Worm (Caenorhabditis elegans): ENCODE results near the gene Y37D8A.5.
A peak's percentile ranks its signal among the peaks of the same experiment; 100 is the strongest.

Y37D8A.5 gene

DNA sequence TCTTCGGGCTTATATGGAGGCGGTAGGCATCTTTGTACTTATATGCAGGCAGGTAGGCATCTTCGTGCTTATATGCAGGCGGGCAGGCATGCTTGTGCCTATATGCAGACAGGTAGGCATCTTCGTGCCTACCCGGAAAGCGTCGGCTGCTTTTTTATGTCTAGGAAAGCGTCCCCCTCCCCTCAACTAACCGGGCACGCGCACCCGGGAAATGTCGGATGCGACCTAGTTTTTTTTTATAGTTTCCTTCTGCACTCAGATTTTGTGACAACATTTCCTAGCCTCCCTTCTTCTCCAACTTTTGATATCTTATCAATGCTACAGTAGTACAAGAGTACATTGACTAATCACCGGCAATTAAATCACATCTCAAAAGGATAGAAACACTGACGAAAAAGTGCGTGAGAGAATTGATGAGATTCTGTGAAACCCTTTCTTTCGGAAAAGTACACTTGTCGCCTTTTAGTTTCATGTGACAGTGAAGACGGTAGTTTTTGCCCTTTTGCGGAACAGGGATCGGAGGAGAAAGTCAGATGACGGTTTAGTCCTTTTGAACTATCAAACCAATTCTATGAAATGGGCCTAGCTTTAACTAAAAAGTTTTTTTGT, 6.2 kb downstream of the Y37D8A.5 start (continued):
- TF ChIP-seq sox-4 (tag; optimal IDR thresholded peaks at IDR 0.05) (no peak), pax-3 (tag; optimal IDR thresholded peaks at IDR 0.05) (no peak), nhr-20 (tag; optimal IDR thresholded peaks at IDR 0.05) (peak; percentile 83), tlp-1 (tag; optimal IDR thresholded peaks at IDR 0.05) (no peak), nhr-76 (tag; optimal IDR thresholded peaks at IDR 0.05) (no peak), lsy-2 (tag; optimal IDR thresholded peaks at IDR 0.05) (peak; percentile 25 to 70), elt-2 (tag; optimal IDR thresholded peaks at IDR 0.05) (no peak), mef-2 (tag; optimal IDR thresholded peaks at IDR 0.05) (no peak), mep-1 (tag; optimal IDR thresholded peaks at IDR 0.05) (peak; percentile 26), swsn-7 (tag; optimal IDR thresholded peaks at IDR 0.05) (no peak), nhr-12 (tag; optimal IDR thresholded peaks at IDR 0.05) (no peak), sup-37 (GFP tag; optimal IDR thresholded peaks at IDR 0.05) (no peak), elt-3 (tag; optimal IDR thresholded peaks at IDR 0.05) (peak; percentile 85 to 99 (median 96)), pag-3 (tag; optimal IDR thresholded peaks at IDR 0.05; ENCODE audit: borderline replicate concordance, insufficient read depth) (no peak), lir-3 (tag; optimal IDR thresholded peaks at IDR 0.05; ENCODE audit: poor library complexity) (no peak), unc-30 (tag; optimal IDR thresholded peaks at IDR 0.05) (no peak), grh-1 (GFP tag; IDR thresholded peaks at IDR 0.05) (peak; percentile 45; the same call in 1 of the 2 replicates), ceh-8 (GFP tag; optimal IDR thresholded peaks at IDR 0.05) (no peak), nhr-85 (tag) (peak; percentile 97), ceh-88 (GFP tag; IDR thresholded peaks at IDR 0.05) (no peak), nhr-47 (tag; optimal IDR thresholded peaks at IDR 0.05) (no peak), nhr-19 (GFP tag; conservative IDR thresholded peaks at IDR 0.05) (peak; percentile 9; the same call in 1 of the 2 replicates), aly-2 (tag; optimal IDR thresholded peaks at IDR 0.05) (no peak), ztf-11 (tag; optimal IDR thresholded peaks at IDR 0.05) (no peak), ztf-4 (tag; optimal IDR thresholded peaks at IDR 0.05) (no peak), pqm-1 (tag; optimal IDR thresholded peaks at IDR 0.05) (no peak), tbx-2 (tag; optimal IDR thresholded peaks at IDR 0.05) (peak; percentile 60), nhr-28 (tag; optimal IDR thresholded peaks at IDR 0.05) (no peak), blmp-1 (tag; optimal IDR thresholded peaks at IDR 0.05) (peak; percentile 97), ces-1 (GFP tag; optimal IDR thresholded peaks at IDR 0.05) (no peak), lin-13 (GFP tag; optimal IDR thresholded peaks at IDR 0.05) (peak; percentile 20), snu-23 (GFP tag; optimal IDR thresholded peaks at IDR 0.05) (peak; percentile 60), nhr-11 (tag; optimal IDR thresholded peaks at IDR 0.05) (no peak), hpl-2 (GFP tag; optimal IDR thresholded peaks at IDR 0.05) (no peak), unc-98 (GFP tag; IDR thresholded peaks at IDR 0.05) (no peak), egl-27 (tag; optimal IDR thresholded peaks at IDR 0.05) (peak in 1 of 2 experiments; percentile 36), ceh-90 (tag; optimal IDR thresholded peaks at IDR 0.05) (no peak), ama-1 (optimal IDR thresholded peaks at IDR 0.05) (no peak), snpc-4 (tag; optimal IDR thresholded peaks at IDR 0.05) (no peak), nhr-237 (tag; optimal IDR thresholded peaks at IDR 0.05) (no peak), sptf-1 (tag; optimal IDR thresholded peaks at IDR 0.05) (no peak)

ce11 chrIII:12848173-12848572, 7.1 kb downstream of the Y37D8A.5 start:
- peak; percentile 19 for TF ChIP-seq snpc-4 (tag; optimal IDR thresholded peaks at IDR 0.05)

DNA sequence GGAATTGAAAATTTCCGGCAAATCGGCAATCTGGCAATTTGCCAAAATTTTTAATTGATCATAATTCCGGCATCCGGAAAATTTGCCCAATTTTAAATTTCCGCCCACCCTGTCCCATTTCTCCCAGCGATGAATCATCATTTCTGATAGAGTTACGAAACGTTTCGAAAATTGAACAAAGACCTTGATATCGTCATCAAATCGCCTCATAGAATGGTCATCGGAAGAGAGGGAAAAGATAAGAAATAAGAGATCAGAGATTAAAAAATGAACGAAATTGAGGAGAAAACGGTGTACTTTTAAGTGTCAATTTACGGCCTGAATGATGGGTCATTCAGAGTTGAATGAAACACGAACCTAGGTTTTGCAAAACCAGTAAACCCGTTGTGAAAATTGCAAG, 7.7 kb downstream of the Y37D8A.5 start:
- TF ChIP-seq tbx-2 (tag; optimal IDR thresholded peaks at IDR 0.05) (no peak), irx-1 (tag; optimal IDR thresholded peaks at IDR 0.05) (no peak), nhr-90 (tag; optimal IDR thresholded peaks at IDR 0.05; ENCODE audit: poor library complexity) (no peak), nhr-237 (tag; optimal IDR thresholded peaks at IDR 0.05) (no peak), nhr-11 (tag; optimal IDR thresholded peaks at IDR 0.05) (no peak), sox-4 (tag; optimal IDR thresholded peaks at IDR 0.05) (no peak), hpl-2 (GFP tag; optimal IDR thresholded peaks at IDR 0.05) (no peak), nhr-19 (GFP tag; conservative IDR thresholded peaks at IDR 0.05) (no peak), dpl-1 (GFP tag; optimal IDR thresholded peaks at IDR 0.05) (peak in 2 of 3 experiments; percentile 2 to 33), mep-1 (tag; optimal IDR thresholded peaks at IDR 0.05) (peak; percentile 36), nhr-28 (tag; optimal IDR thresholded peaks at IDR 0.05) (no peak), ceh-82 (tag; optimal IDR thresholded peaks at IDR 0.05) (no peak), vab-15 (tag; optimal IDR thresholded peaks at IDR 0.05) (no peak), hlh-4 (tag; optimal IDR thresholded peaks at IDR 0.05) (no peak), lin-13 (GFP tag; optimal IDR thresholded peaks at IDR 0.05) (no peak), efl-1 (optimal IDR thresholded peaks at IDR 0.05) (no peak), efl-1 (GFP tag; optimal IDR thresholded peaks at IDR 0.05 in 1 of 2) (peak; percentile 14 to 64), snu-23 (GFP tag; optimal IDR thresholded peaks at IDR 0.05) (peak; percentile 11), lin-14 (GFP tag; optimal IDR thresholded peaks at IDR 0.05) (peak; percentile 57), sup-37 (GFP tag; optimal IDR thresholded peaks at IDR 0.05) (no peak)
